Worm (Caenorhabditis elegans): Measurements from ENCODE around the gene F48F7.3.

DNA sequence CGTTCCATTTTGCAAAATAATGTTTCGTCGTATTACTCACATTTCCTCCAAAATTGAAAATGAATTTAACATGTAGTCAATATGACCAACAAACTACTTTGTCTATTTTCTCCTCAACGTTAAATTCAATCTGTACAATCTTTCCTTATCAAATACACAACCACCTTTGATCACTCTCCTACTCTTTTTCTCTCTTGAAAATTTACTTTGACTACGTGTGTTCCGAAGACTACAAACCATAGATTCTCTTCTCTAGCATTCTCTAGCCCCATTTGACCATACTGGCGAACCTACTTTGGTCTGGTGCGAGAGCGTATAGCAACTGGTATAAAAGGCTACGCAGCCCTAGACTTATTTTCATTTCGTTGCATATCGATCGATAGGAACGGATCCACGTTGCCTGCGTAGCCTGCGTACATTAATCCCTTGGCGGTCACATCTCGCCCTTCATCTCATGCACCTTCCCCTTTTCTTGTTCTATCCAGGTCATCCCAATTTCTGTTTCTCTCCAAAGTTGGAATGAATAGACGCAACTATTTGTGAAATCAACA, 37.0 kb downstream of the F48F7.3 start:
- no peak for TF ChIP-seq nhr-77 (tag; optimal IDR thresholded peaks at IDR 0.05)
- TF ChIP-seq nhr-76 (tag; optimal IDR thresholded peaks at IDR 0.05): no peak
- TF ChIP-seq egl-27 (tag; optimal IDR thresholded peaks at IDR 0.05): no peak
